Fruit fly (Drosophila melanogaster) whole organism: Measurements from ENCODE around the gene Eig71Eb.

Source experiments
- Dll ChIP-seq: fragments of >200 bp; optimal IDR thresholded peaks from 2 replicates; lab custom pipeline; 2017
- pan ChIP-seq: fragments of >200 bp; optimal IDR thresholded peaks from 2 replicates; lab custom pipeline; 2017
- psq ChIP-seq: fragments of >200 bp; optimal IDR thresholded peaks from 2 replicates; lab custom pipeline; 2017

dm6 chr3L:15684017-15684416, 34.3 kb downstream of the Eig71Eb start:
- TF ChIP-seq pan (no peak), psq (lab: Kevin White, UChicago) (no peak), Dll (lab: Kevin White, UChicago) (no peak)
